Worm (Caenorhabditis elegans) whole organism, L3 larva: ENCODE measurements around the gene Y52E8A.6.

Source experiments
- ceh-82 ChIP-seq: fragments of 150-350 bp; optimal IDR thresholded peaks from 2 replicates; lab custom pipeline; 2014; ENCODE audit warnings: missing biosample characterization, missing genetic modification characterization
- ceh-9 ChIP-seq: sonication (generic microtip); optimal IDR thresholded peaks from 2 replicates; lab custom pipeline; 2018; ENCODE audit warnings: missing biosample characterization, missing genetic modification characterization
- egl-27 ChIP-seq: sonication (generic microtip); optimal IDR thresholded peaks from 4 replicates; lab custom pipeline; 2017; ENCODE audit warnings: missing biosample characterization, missing genetic modification reagents, missing genetic modification characterization
- elt-2 ChIP-seq: sonication (generic microtip); optimal IDR thresholded peaks from 2 replicates; lab custom pipeline; 2016; ENCODE audit warnings: missing genetic modification reagents, mild to moderate bottlenecking, missing genetic modification characterization, missing compliant biosample characterization
- elt-3 ChIP-seq, 3 experiments: fragments of 150-350 bp in 1 of 3; sonication (generic microtip) in 2 of 3; optimal IDR thresholded peaks; 2 replicates in 2 of 3; 4 replicates in 1 of 3; lab custom pipeline; 2014 to 2017; ENCODE audit warnings: missing biosample characterization in 3 of 3, missing genetic modification characterization in 3 of 3
- jun-1 ChIP-seq: fragments of 150-350 bp; optimal IDR thresholded peaks from 2 replicates; lab custom pipeline; 2014; ENCODE audit warnings: missing biosample characterization, missing genetic modification reagents, missing genetic modification characterization
- lin-15B ChIP-seq: fragments of 150-350 bp; optimal IDR thresholded peaks from 2 replicates; lab custom pipeline; 2014; ENCODE audit warnings: missing biosample characterization, missing genetic modification characterization
- lin-39 ChIP-seq: fragments of 150-350 bp; optimal IDR thresholded peaks from 2 replicates; lab custom pipeline; 2018; ENCODE audit warnings: missing biosample characterization, missing genetic modification reagents, missing genetic modification characterization
- nhr-11 ChIP-seq: fragments of 150-350 bp; optimal IDR thresholded peaks from 2 replicates; lab custom pipeline; 2014; ENCODE audit warnings: missing biosample characterization, missing genetic modification characterization
- nhr-237 ChIP-seq: fragments of 150-350 bp; optimal IDR thresholded peaks from 2 replicates; lab custom pipeline; 2014; ENCODE audit warnings: missing biosample characterization, missing genetic modification characterization
- pha-4 ChIP-seq: fragments of 150-350 bp; optimal IDR thresholded peaks from 2 replicates; lab custom pipeline; 2014; ENCODE audit warnings: missing biosample characterization, missing genetic modification reagents, missing genetic modification characterization
- unc-39 ChIP-seq: sonication (generic microtip); optimal IDR thresholded peaks from 4 replicates; lab custom pipeline; 2017; ENCODE audit warnings: missing biosample characterization, missing genetic modification characterization

ce11 chrII:4293027-4293522 lies 26.7 kb downstream of the Y52E8A.6 start:
- no peak for TF ChIP-seq ceh-82 (tag; lab: Kevin White, UChicago)
- no peak for TF ChIP-seq nhr-11 (tag; lab: Kevin White, UChicago)
- TF ChIP-seq unc-39 (tag; lab: Kevin White, UChicago), result no peak
- no peak for TF ChIP-seq ceh-9 (tag; lab: Kevin White, UChicago)
- TF ChIP-seq lin-15B, result no peak
- TF ChIP-seq elt-2 (tag; lab: Kevin White, UChicago), result no peak
- TF ChIP-seq egl-27 (tag; lab: Kevin White, UChicago), result no peak
- no peak for TF ChIP-seq elt-3 (tag; optimal IDR thresholded peaks at IDR 0.05; lab: Kevin White, UChicago)
- no peak for TF ChIP-seq lin-39 (tag; lab: Kevin White, UChicago)
- TF ChIP-seq jun-1 (tag; lab: Kevin White, UChicago), result no peak
- peak; percentile 36 for TF ChIP-seq pha-4 (tag; lab: Kevin White, UChicago)
- no peak for TF ChIP-seq nhr-237 (tag; lab: Kevin White, UChicago)
